Worm (Caenorhabditis elegans): Measurements from ENCODE around the gene best-1.

The best-1 gene

DNA sequence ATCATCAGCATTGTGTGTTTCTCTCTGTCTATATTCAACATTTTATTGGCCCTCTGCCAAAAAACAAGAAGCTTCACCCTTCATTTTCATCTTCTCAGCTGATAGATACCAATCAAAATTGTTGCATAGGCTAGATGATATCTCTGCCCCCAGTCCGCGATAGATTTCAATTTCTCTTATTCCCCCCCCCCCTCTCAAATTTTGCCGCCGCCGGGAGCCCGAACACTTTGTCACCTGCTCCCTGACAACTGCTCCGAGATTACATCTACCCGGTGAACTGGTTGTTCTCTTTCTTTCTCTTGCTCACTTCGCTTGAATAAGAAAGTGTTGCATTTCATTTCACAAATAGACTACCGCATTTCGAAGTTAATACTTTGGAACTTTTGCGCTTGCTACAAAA is 16.4 kb upstream of the best-1 start:
- TF ChIP-seq syd-9 (tag; optimal IDR thresholded peaks at IDR 0.05) (no peak), hlh-6 (tag; optimal IDR thresholded peaks at IDR 0.05) (no peak), ceh-34 (tag; optimal IDR thresholded peaks at IDR 0.05) (peak; percentile 2), mec-3 (tag; optimal IDR thresholded peaks at IDR 0.05; ENCODE audit: borderline replicate concordance) (no peak), ceh-18 (tag; optimal IDR thresholded peaks at IDR 0.05) (peak; percentile 14), sox-2 (GFP tag; IDR thresholded peaks at IDR 0.05) (no peak), unc-42 (tag; optimal IDR thresholded peaks at IDR 0.05) (no peak), rnt-1 (tag; optimal IDR thresholded peaks at IDR 0.05) (peak; percentile 51), nfya-1 (tag; optimal IDR thresholded peaks at IDR 0.05) (peak; percentile 7)

ce11 chrIV:13121396-13121795 is 11.8 kb upstream of the best-1 start:
- TF ChIP-seq che-1 (tag; optimal IDR thresholded peaks at IDR 0.05) (no peak), unc-42 (tag; optimal IDR thresholded peaks at IDR 0.05) (peak; percentile 51)

DNA sequence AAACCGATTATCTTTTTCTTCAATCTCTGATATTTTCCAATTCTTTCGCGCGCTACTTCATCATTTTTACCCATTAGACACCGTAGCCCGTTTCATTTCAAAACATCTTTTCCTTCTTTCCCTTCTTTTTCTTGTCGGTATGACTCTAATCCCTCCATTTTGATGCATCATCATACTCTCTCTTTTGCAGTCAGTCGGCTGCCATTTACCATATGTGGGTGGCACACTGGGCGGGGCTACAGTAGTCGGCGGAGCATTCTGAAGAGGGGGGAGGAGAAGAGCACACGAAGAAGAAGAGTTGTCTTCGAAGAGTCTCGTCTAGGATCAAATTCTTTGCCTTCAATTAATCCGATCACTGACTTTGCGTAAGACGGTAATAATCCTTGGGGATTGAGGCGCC is 9.2 kb upstream of the best-1 start, which contains the start of gene unc-30:
TSS of gene unc-30 (plus strand) at position 184 of the 400 bp plus-strand sequence.
- TF ChIP-seq dmd-4 (tag; optimal IDR thresholded peaks at IDR 0.05; ENCODE audit: borderline replicate concordance): no peak
- TF ChIP-seq mec-3 (tag; optimal IDR thresholded peaks at IDR 0.05; ENCODE audit: borderline replicate concordance): no peak
- TF ChIP-seq ceh-48 (tag; optimal IDR thresholded peaks at IDR 0.05): no peak
- peak; percentile 3 for TF ChIP-seq nfya-1 (tag; optimal IDR thresholded peaks at IDR 0.05)
- no peak for TF ChIP-seq rnt-1 (tag; optimal IDR thresholded peaks at IDR 0.05)
- no peak for TF ChIP-seq ceh-9 (tag; optimal IDR thresholded peaks at IDR 0.05)

DNA sequence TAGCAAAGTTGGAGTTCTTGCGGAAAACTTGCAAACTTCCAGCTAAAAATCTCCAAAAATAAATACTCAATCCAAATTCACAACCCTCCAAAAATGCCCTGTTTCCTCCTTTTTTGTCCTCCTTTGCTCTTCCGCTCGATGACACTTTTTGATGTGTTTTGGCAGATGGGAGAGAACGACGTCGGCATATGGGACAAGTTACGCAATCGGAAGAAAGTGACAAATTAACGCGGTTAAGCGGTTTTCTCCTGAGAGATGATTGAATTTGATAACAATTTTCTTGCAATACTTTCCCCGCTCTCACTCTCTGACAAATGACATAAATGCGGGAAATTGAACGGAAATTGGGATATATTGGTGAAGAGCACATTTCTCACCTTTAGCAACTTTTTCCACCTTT is 7.1 kb upstream of the best-1 start:
- TF ChIP-seq ceh-2 (tag; optimal IDR thresholded peaks at IDR 0.05) (no peak), ahr-1 (tag; optimal IDR thresholded peaks at IDR 0.05) (no peak), K02D7.2 (tag; optimal IDR thresholded peaks at IDR 0.05) (no peak), C08G9.2 (tag; optimal IDR thresholded peaks at IDR 0.05) (no peak), eyg-1 (tag; optimal IDR thresholded peaks at IDR 0.05) (no peak), ceh-18 (tag; optimal IDR thresholded peaks at IDR 0.05) (no peak)

ce11 chrIV:13112982-13113381 is 3.4 kb upstream of the best-1 start, which contains the start of gene best-2:
best-2 (minus strand) TSS chrIV:13113082.
- TF ChIP-seq ama-1 (optimal IDR thresholded peaks at IDR 0.05) (no peak), rnt-1 (tag; optimal IDR thresholded peaks at IDR 0.05) (no peak), ceh-24 (tag; optimal IDR thresholded peaks at IDR 0.05) (no peak), K09A11.1 (tag; optimal IDR thresholded peaks at IDR 0.05; ENCODE audit: insufficient read depth) (no peak), sox-4 (tag; optimal IDR thresholded peaks at IDR 0.05) (no peak), unc-42 (tag; optimal IDR thresholded peaks at IDR 0.05) (no peak), C38D4.7 (GFP tag; optimal IDR thresholded peaks at IDR 0.05) (no peak), tbx-7 (tag; optimal IDR thresholded peaks at IDR 0.05) (no peak)

DNA sequence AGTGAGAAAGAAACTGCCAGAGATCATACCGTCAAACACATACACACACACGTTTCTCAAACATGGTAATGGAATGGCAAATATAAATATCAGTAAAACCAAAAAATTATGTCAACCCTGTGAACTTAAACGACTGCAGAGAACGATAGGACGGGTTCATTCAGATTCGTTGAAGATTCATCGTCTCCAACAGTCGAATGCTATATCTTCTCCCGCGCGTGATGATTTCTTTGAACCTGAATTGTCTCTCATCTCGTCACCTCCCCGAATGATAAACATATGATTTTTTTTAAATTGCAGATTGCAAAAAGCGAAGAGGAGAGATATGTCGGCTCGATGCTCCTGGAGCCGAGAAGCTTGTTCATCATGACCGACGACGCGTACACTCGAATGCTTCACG is 1.3 kb upstream of the best-1 start:
- TF ChIP-seq odd-2 (tag; optimal IDR thresholded peaks at IDR 0.05): no peak
- TF ChIP-seq sox-2 (GFP tag; IDR thresholded peaks at IDR 0.05): no peak

- TF ChIP-seq ets-4 (tag; optimal IDR thresholded peaks at IDR 0.05) (no peak), tbx-2 (tag; optimal IDR thresholded peaks at IDR 0.05) (no peak), K02D7.2 (tag; optimal IDR thresholded peaks at IDR 0.05) (no peak)
These were observed 1.1 kb downstream of the best-1 start for ce11 chrIV:13108430-13108829.

- TF ChIP-seq npax-4 (tag; optimal IDR thresholded peaks at IDR 0.05): no peak
- TF ChIP-seq ceh-2 (tag; optimal IDR thresholded peaks at IDR 0.05): no peak
- TF ChIP-seq pqm-1 (tag; optimal IDR thresholded peaks at IDR 0.05): no peak
- no peak for TF ChIP-seq ceh-9 (tag; optimal IDR thresholded peaks at IDR 0.05)
- TF ChIP-seq hlh-8 (tag; optimal IDR thresholded peaks at IDR 0.05): no peak
- no peak for TF ChIP-seq pax-1 (tag; optimal IDR thresholded peaks at IDR 0.05)
These were observed 2.2 kb downstream of the best-1 start, which contains the start of gene B0564.2 for ce11 chrIV:13107359-13107758. B0564.2 (plus strand) TSS chrIV:13107659.
